Worm (Caenorhabditis elegans): ENCODE results near the gene shl-1.

DNA sequence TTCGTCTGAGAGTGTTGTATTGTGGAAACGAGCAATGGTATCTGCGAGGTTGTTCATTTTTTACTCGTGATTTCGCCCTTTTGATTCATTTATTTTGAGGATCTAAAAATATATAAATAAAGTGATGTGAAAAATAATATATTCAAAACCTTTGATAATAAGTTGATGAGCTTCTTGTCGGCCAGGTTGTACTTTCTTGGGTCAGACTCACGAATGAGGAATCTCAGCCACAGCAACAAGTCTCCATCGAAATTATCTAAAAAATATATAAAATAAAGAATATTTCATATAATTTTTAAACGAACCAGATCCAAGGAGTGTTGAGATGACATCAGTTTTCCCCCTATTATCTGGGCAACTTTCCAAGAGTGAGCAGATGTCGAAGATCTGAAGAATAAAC lies 41.4 kb downstream of the shl-1 start, which contains the start of gene Y73B6BL.288:
- no peak for TF ChIP-seq ama-1 (optimal IDR thresholded peaks at IDR 0.05)
- TF ChIP-seq scrt-1 (GFP tag; IDR thresholded peaks at IDR 0.05), result no peak
- TF ChIP-seq ceh-13 (GFP tag; optimal IDR thresholded peaks at IDR 0.05), result no peak
- TF ChIP-seq F13C5.2 (tag; optimal IDR thresholded peaks at IDR 0.05), result no peak
- no peak for TF ChIP-seq tra-4 (tag; optimal IDR thresholded peaks at IDR 0.05)
- no peak for TF ChIP-seq sea-1 (GFP tag; conservative IDR thresholded peaks at IDR 0.05)
- no peak for TF ChIP-seq ets-7 (tag; optimal IDR thresholded peaks at IDR 0.05)
- no peak for TF ChIP-seq B0310.2 (tag; optimal IDR thresholded peaks at IDR 0.05)
- TF ChIP-seq hmg-4 (GFP tag; optimal IDR thresholded peaks at IDR 0.05), result no peak
- TF ChIP-seq hnd-1 (tag; optimal IDR thresholded peaks at IDR 0.05), result no peak
- no peak for TF ChIP-seq tbx-37 (GFP tag; conservative IDR thresholded peaks at IDR 0.05)
- no peak for TF ChIP-seq hmbx-1 (tag; optimal IDR thresholded peaks at IDR 0.05)
- no peak for TF ChIP-seq pes-1 (GFP tag; IDR thresholded peaks at IDR 0.05)
- no peak for TF ChIP-seq flt-1 (GFP tag; IDR thresholded peaks at IDR 0.05)
